Worm (Caenorhabditis elegans): ENCODE measurements around the gene C38H2.3.

- no peak for TF ChIP-seq flt-1 (GFP tag; IDR thresholded peaks at IDR 0.05)
- no peak for TF ChIP-seq B0310.2 (tag; optimal IDR thresholded peaks at IDR 0.05)
- no peak for TF ChIP-seq ets-7 (tag; optimal IDR thresholded peaks at IDR 0.05)
- no peak for TF ChIP-seq ceh-13 (GFP tag; optimal IDR thresholded peaks at IDR 0.05)
- no peak for TF ChIP-seq ama-1 (optimal IDR thresholded peaks at IDR 0.05)
- TF ChIP-seq hmg-4 (GFP tag; optimal IDR thresholded peaks at IDR 0.05): no peak
- no peak for TF ChIP-seq ceh-36 (tag; optimal IDR thresholded peaks at IDR 0.05)
- no peak for TF ChIP-seq sea-1 (GFP tag; conservative IDR thresholded peaks at IDR 0.05)
- TF ChIP-seq tbx-37 (GFP tag; conservative IDR thresholded peaks at IDR 0.05): no peak
- TF ChIP-seq pes-1 (GFP tag; IDR thresholded peaks at IDR 0.05): no peak
- no peak for TF ChIP-seq tbx-11 (GFP tag; IDR thresholded peaks at IDR 0.05)
Observed at ce11 chrIII:10338992-10339852, 47.2 kb downstream of the C38H2.3 start.

Measured in whole organism, early embryonic.